Worm (Caenorhabditis elegans) whole organism, early embryonic: ENCODE results near the gene mrck-1.
A peak's percentile ranks its signal among the peaks of the same experiment; 100 is the strongest.

Experiments used
- B0310.2 ChIP-seq: sonication (generic microtip); optimal IDR thresholded peaks from 2 replicates; lab custom pipeline; 2016; ENCODE audit warnings: mild to moderate bottlenecking, missing genetic modification characterization, missing compliant biosample characterization
- F13C5.2 ChIP-seq: sonication (generic microtip); optimal IDR thresholded peaks from 2 replicates; lab custom pipeline; 2017; ENCODE audit warnings: mild to moderate bottlenecking, missing genetic modification characterization, inconsistent platforms, missing compliant biosample characterization
- aly-1 ChIP-seq: sonication (generic microtip); optimal IDR thresholded peaks from 2 replicates; lab custom pipeline; 2016; ENCODE audit warnings: missing genetic modification characterization, missing compliant biosample characterization
- ama-1 ChIP-seq: fragments of 150-350 bp; optimal IDR thresholded peaks from 2 replicates; lab custom pipeline; 2014
- ceh-13 ChIP-seq: fragments of 200-800 bp; sonication (Bioruptor generic); optimal IDR thresholded peaks from 2 replicates; lab custom pipeline; 2018; ENCODE audit warnings: mild to moderate bottlenecking, missing genetic modification characterization, missing compliant biosample characterization
- ceh-36 ChIP-seq: sonication (generic microtip); optimal IDR thresholded peaks from 2 replicates; lab custom pipeline; 2016; ENCODE audit warnings: missing genetic modification characterization, inconsistent platforms, missing compliant biosample characterization
- ets-7 ChIP-seq: sonication (generic microtip); optimal IDR thresholded peaks from 2 replicates; lab custom pipeline; 2016; ENCODE audit warnings: missing genotype, missing genetic modification characterization, missing compliant biosample characterization
- flt-1 ChIP-seq: fragments of 200-800 bp; sonication (Bioruptor generic); IDR thresholded peaks from 2 replicates; pipeline ENCODE4 v1.3.6; 2022; ENCODE audit warnings: missing genetic modification characterization, missing compliant biosample characterization
- hmbx-1 ChIP-seq: sonication (generic microtip); optimal IDR thresholded peaks from 2 replicates; lab custom pipeline; 2016; ENCODE audit warnings: mild to moderate bottlenecking, missing genetic modification characterization, missing compliant biosample characterization
- hmg-4 ChIP-seq: fragments of 200-800 bp; sonication (Bioruptor generic); optimal IDR thresholded peaks from 2 replicates; lab custom pipeline; 2018; ENCODE audit warnings: mild to moderate bottlenecking, missing genetic modification characterization, missing compliant biosample characterization
- hnd-1 ChIP-seq: sonication (generic microtip); optimal IDR thresholded peaks from 2 replicates; lab custom pipeline; 2016; ENCODE audit warnings: missing genetic modification characterization, missing compliant biosample characterization
- pes-1 ChIP-seq: fragments of 200-800 bp; sonication (Bioruptor generic); IDR thresholded peaks from 2 replicates; pipeline ENCODE4 v1.3.6; 2022; ENCODE audit warnings: missing genetic modification reagents, missing genetic modification characterization, missing compliant biosample characterization
- scrt-1 ChIP-seq: fragments of 200-800 bp; sonication (Bioruptor generic); IDR thresholded peaks from 2 replicates; pipeline ENCODE4 v1.3.6; 2022; ENCODE audit warnings: missing genetic modification characterization, missing compliant biosample characterization
- sea-1 ChIP-seq: fragments of 200-800 bp; sonication (Bioruptor generic); conservative IDR thresholded peaks from 2 replicates; pipeline ENCODE4 v1.3.6; 2022; ENCODE audit warnings: missing genetic modification characterization, missing compliant biosample characterization
- tbx-11 ChIP-seq: fragments of 200-800 bp; sonication (Bioruptor generic); IDR thresholded peaks from 2 replicates; pipeline ENCODE4 v1.3.6; 2022; ENCODE audit warnings: missing genetic modification characterization, missing compliant biosample characterization
- tbx-37 ChIP-seq: fragments of 200-800 bp; sonication (Bioruptor generic); conservative IDR thresholded peaks from 2 replicates; pipeline ENCODE4 v1.3.6; 2022; ENCODE audit warnings: missing genetic modification reagents, missing genetic modification characterization, missing compliant biosample characterization
- tra-4 ChIP-seq: sonication (generic microtip); optimal IDR thresholded peaks from 2 replicates; lab custom pipeline; 2017; ENCODE audit warnings: missing genetic modification characterization, missing compliant biosample characterization

mrck-1 gene

ce11 chrV:6244631-6245030 lies 22.5 kb downstream of the mrck-1 start:
- TF ChIP-seq pes-1: no peak
- no peak for TF ChIP-seq ceh-36
- TF ChIP-seq aly-1 (tag; lab: Kevin White, UChicago): no peak
- no peak for TF ChIP-seq hnd-1
- TF ChIP-seq flt-1 (GFP tag; lab: Robert Waterston, UW): no peak
- TF ChIP-seq tra-4 (tag; lab: Kevin White, UChicago): no peak
- TF ChIP-seq tbx-37: no peak
- no peak for TF ChIP-seq ama-1 (lab: Kevin White, UChicago)
- TF ChIP-seq scrt-1 (GFP tag; lab: Robert Waterston, UW): no peak
- TF ChIP-seq hmg-4 (GFP tag; lab: Kevin White, UChicago): no peak
- TF ChIP-seq ceh-13 (GFP tag; lab: Kevin White, UChicago): no peak
- TF ChIP-seq hmbx-1 (tag; lab: Kevin White, UChicago): no peak

- no peak for TF ChIP-seq tbx-37
- TF ChIP-seq flt-1 (GFP tag; lab: Robert Waterston, UW): no peak
- no peak for TF ChIP-seq F13C5.2 (tag; lab: Kevin White, UChicago)
- TF ChIP-seq hnd-1: no peak
- no peak for TF ChIP-seq aly-1 (tag; lab: Kevin White, UChicago)
- no peak for TF ChIP-seq ama-1 (lab: Kevin White, UChicago)
- no peak for TF ChIP-seq ceh-13 (GFP tag; lab: Kevin White, UChicago)
- TF ChIP-seq ceh-36: no peak
- TF ChIP-seq hmbx-1 (tag; lab: Kevin White, UChicago): no peak
- TF ChIP-seq tra-4 (tag; lab: Kevin White, UChicago): no peak
- TF ChIP-seq hmg-4 (GFP tag; lab: Kevin White, UChicago): no peak
- no peak for TF ChIP-seq B0310.2 (tag; lab: Kevin White, UChicago)
- no peak for TF ChIP-seq pes-1
- TF ChIP-seq sea-1 (GFP tag; lab: Robert Waterston, UW): no peak
- no peak for TF ChIP-seq ets-7
- TF ChIP-seq tbx-11: no peak
- no peak for TF ChIP-seq scrt-1 (GFP tag; lab: Robert Waterston, UW)
These were observed 23.8 kb downstream of the mrck-1 start for ce11 chrV:6243260-6243659.

- no peak for TF ChIP-seq hnd-1
These were observed 26.4 kb downstream of the mrck-1 start for ce11 chrV:6240735-6241134.

- TF ChIP-seq B0310.2 (tag; lab: Kevin White, UChicago): no peak
- no peak for TF ChIP-seq tbx-11
- TF ChIP-seq hmbx-1 (tag; lab: Kevin White, UChicago): no peak
- no peak for TF ChIP-seq sea-1 (GFP tag; lab: Robert Waterston, UW)
- no peak for TF ChIP-seq ceh-13 (GFP tag; lab: Kevin White, UChicago)
- no peak for TF ChIP-seq pes-1
- no peak for TF ChIP-seq scrt-1 (GFP tag; lab: Robert Waterston, UW)
These were observed 27.2 kb downstream of the mrck-1 start for ce11 chrV:6239855-6240254.

ce11 chrV:6238347-6238746 lies 28.7 kb downstream of the mrck-1 start:
- TF ChIP-seq tbx-37 (no peak), ets-7 (no peak), hnd-1 (no peak), hmbx-1 (tag; lab: Kevin White, UChicago) (no peak), hmg-4 (GFP tag; lab: Kevin White, UChicago) (no peak), scrt-1 (GFP tag; lab: Robert Waterston, UW) (no peak), ama-1 (lab: Kevin White, UChicago) (no peak)

- TF ChIP-seq hmbx-1 (tag; lab: Kevin White, UChicago) (no peak), hnd-1 (no peak), ets-7 (no peak), scrt-1 (GFP tag; lab: Robert Waterston, UW) (no peak), ama-1 (lab: Kevin White, UChicago) (no peak), hmg-4 (GFP tag; lab: Kevin White, UChicago) (no peak), tbx-11 (no peak), ceh-36 (no peak), flt-1 (GFP tag; lab: Robert Waterston, UW) (no peak), tbx-37 (no peak), ceh-13 (GFP tag; lab: Kevin White, UChicago) (no peak), sea-1 (GFP tag; lab: Robert Waterston, UW) (no peak), tra-4 (tag; lab: Kevin White, UChicago) (no peak), pes-1 (no peak), F13C5.2 (tag; lab: Kevin White, UChicago) (no peak), aly-1 (tag; lab: Kevin White, UChicago) (no peak), B0310.2 (tag; lab: Kevin White, UChicago) (no peak)
These were observed 32.2 kb downstream of the mrck-1 start, which contains the start of gene K08B12.3 for ce11 chrV:6234876-6235275. TSS of gene K08B12.3 (plus strand) at chrV:6235176.

- TF ChIP-seq aly-1 (tag; lab: Kevin White, UChicago) (no peak), tbx-37 (0 out of 2 replicates have a peak, but pooled peaks have one; percentile 18), hmg-4 (GFP tag; lab: Kevin White, UChicago) (peak; percentile 17)
These were observed 33.1 kb downstream of the mrck-1 start for ce11 chrV:6233952-6234351.

ce11 chrV:6232886-6233285 lies 34.2 kb downstream of the mrck-1 start:
- TF ChIP-seq hnd-1 (no peak), sea-1 (GFP tag; lab: Robert Waterston, UW) (no peak), F13C5.2 (tag; lab: Kevin White, UChicago) (no peak), tbx-37 (no peak), tbx-11 (no peak), tra-4 (tag; lab: Kevin White, UChicago) (no peak), hmbx-1 (tag; lab: Kevin White, UChicago) (no peak), aly-1 (tag; lab: Kevin White, UChicago) (no peak), scrt-1 (GFP tag; lab: Robert Waterston, UW) (no peak), ama-1 (lab: Kevin White, UChicago) (no peak), hmg-4 (GFP tag; lab: Kevin White, UChicago) (no peak)
